Worm (Caenorhabditis elegans) whole organism, L3 larva: ENCODE measurements around the gene Y19D2B.2.

Source experiments
- elt-1 ChIP-seq: fragments of 150-350 bp; optimal IDR thresholded peaks from 2 replicates; lab custom pipeline; 2014; ENCODE audit warnings: missing biosample characterization, missing genetic modification characterization
- elt-2 ChIP-seq: sonication (generic microtip); optimal IDR thresholded peaks from 2 replicates; lab custom pipeline; 2016; ENCODE audit warnings: missing genetic modification reagents, mild to moderate bottlenecking, missing genetic modification characterization, missing compliant biosample characterization
- fkh-10 ChIP-seq: sonication (generic microtip); optimal IDR thresholded peaks from 2 replicates; lab custom pipeline; 2017; ENCODE audit warnings: missing biosample characterization, missing genetic modification reagents, missing genetic modification characterization
- fkh-2 ChIP-seq: fragments of 150-350 bp; optimal IDR thresholded peaks from 2 replicates; lab custom pipeline; 2014; ENCODE audit warnings: missing biosample characterization, missing genetic modification reagents, missing genetic modification characterization
- fos-1 ChIP-seq: fragments of 150-350 bp; optimal IDR thresholded peaks from 2 replicates; lab custom pipeline; 2014; ENCODE audit warnings: missing biosample characterization, missing genetic modification characterization
- hmg-11 ChIP-seq: sonication (generic microtip); optimal IDR thresholded peaks from 2 replicates; lab custom pipeline; 2016; ENCODE audit warnings: missing genetic modification characterization, missing compliant biosample characterization
- nhr-25 ChIP-seq: sonication (generic microtip); optimal IDR thresholded peaks from 2 replicates; lab custom pipeline; 2017; ENCODE audit warnings: missing biosample characterization, missing genetic modification characterization
- nhr-77 ChIP-seq: fragments of 150-350 bp; optimal IDR thresholded peaks from 2 replicates; lab custom pipeline; 2014; ENCODE audit warnings: missing biosample characterization, missing genetic modification characterization
- pha-4 ChIP-seq: fragments of 150-350 bp; optimal IDR thresholded peaks from 2 replicates; lab custom pipeline; 2014; ENCODE audit warnings: missing biosample characterization, missing genetic modification reagents, missing genetic modification characterization
- snpc-4 ChIP-seq: fragments of 150-350 bp; optimal IDR thresholded peaks from 2 replicates; lab custom pipeline; 2014; ENCODE audit warnings: missing biosample characterization, missing genetic modification characterization
- tbx-2 ChIP-seq: sonication (generic microtip); optimal IDR thresholded peaks from 2 replicates; lab custom pipeline; 2016; ENCODE audit warnings: mild to moderate bottlenecking, missing genetic modification characterization, missing compliant biosample characterization
- unc-39 ChIP-seq: sonication (generic microtip); optimal IDR thresholded peaks from 4 replicates; lab custom pipeline; 2017; ENCODE audit warnings: missing biosample characterization, missing genetic modification characterization
- ztf-4 ChIP-seq: fragments of 150-350 bp; optimal IDR thresholded peaks from 2 replicates; lab custom pipeline; 2014; ENCODE audit warnings: missing biosample characterization, missing genetic modification characterization

DNA sequence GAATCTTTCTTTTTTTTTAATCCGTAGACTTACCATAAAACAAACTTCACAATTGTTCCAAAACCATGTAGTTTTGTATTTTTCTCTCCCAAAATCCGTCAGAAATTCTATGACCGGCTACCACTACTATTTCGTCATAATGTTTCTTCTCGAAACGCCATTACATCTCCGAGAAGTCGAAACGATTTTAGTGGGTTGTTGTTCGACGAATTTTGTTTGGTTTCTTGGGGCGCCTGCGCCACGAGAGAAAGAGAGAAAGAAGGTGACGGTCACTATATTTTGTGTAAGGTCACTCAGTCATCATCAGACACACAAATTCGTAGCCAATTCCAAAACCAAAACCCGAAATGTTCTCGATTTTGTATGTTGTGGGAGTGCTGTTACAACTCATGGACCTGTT, 37.0 kb upstream of the Y19D2B.2 start:
- TF ChIP-seq nhr-77 (tag; lab: Kevin White, UChicago) (no peak), elt-2 (tag; lab: Kevin White, UChicago) (no peak), ztf-4 (tag; lab: Kevin White, UChicago) (no peak), elt-1 (tag; lab: Kevin White, UChicago) (no peak), nhr-25 (peak; percentile 69), pha-4 (tag; lab: Kevin White, UChicago) (no peak), fos-1 (tag; lab: Kevin White, UChicago) (no peak), hmg-11 (no peak), snpc-4 (no peak), fkh-10 (GFP tag; lab: Kevin White, UChicago) (no peak), tbx-2 (tag; lab: Kevin White, UChicago) (no peak), unc-39 (tag; lab: Kevin White, UChicago) (no peak), fkh-2 (tag; lab: Kevin White, UChicago) (no peak)
